Worm (Caenorhabditis elegans) whole organism, L1 larva: Measurements from ENCODE around the gene dyf-2.

Source experiments
- dpl-1 ChIP-seq, 3 experiments: fragments of 150-350 bp in 2 of 3; sonication (generic microtip) in 1 of 3; optimal IDR thresholded peaks; 2 replicates each; lab custom pipeline; 2014 to 2017; ENCODE audit warnings: missing biosample characterization in 3 of 3, missing genetic modification characterization in 3 of 3, missing genetic modification reagents in 3 of 3
- elt-2 ChIP-seq: sonication (generic microtip); optimal IDR thresholded peaks from 2 replicates; lab custom pipeline; 2016; ENCODE audit warnings: missing genetic modification characterization, mild to moderate bottlenecking, inconsistent platforms, missing compliant biosample characterization, missing genetic modification reagents
- fkh-4 ChIP-seq: sonication (generic microtip); optimal IDR thresholded peaks from 2 replicates; lab custom pipeline; 2016; ENCODE audit warnings: missing compliant biosample characterization, missing genetic modification characterization, borderline replicate concordance
- pag-3 ChIP-seq: sonication (generic microtip); optimal IDR thresholded peaks from 2 replicates; lab custom pipeline; 2017; ENCODE audit warnings: missing genetic modification characterization, mild to moderate bottlenecking, missing compliant biosample characterization, antibody characterized with exemption, borderline replicate concordance; ENCODE audit not compliant: insufficient read depth
- pqm-1 ChIP-seq: sonication (generic microtip); optimal IDR thresholded peaks from 3 replicates; lab custom pipeline; 2017; ENCODE audit warnings: missing biosample characterization, missing genetic modification characterization

ce11 chrIII:13642776-13643175 lies 43.5 kb downstream of the dyf-2 start:
- TF ChIP-seq pqm-1 (tag; lab: Kevin White, UChicago) = no peak
- TF ChIP-seq elt-2 (tag; lab: Kevin White, UChicago) = no peak
- no peak for TF ChIP-seq pag-3
- no peak for TF ChIP-seq dpl-1 (GFP tag; optimal IDR thresholded peaks at IDR 0.05; lab: Kevin White, UChicago)
- TF ChIP-seq fkh-4 (tag; lab: Kevin White, UChicago) = no peak
